Worm (Caenorhabditis elegans) whole organism, L2 larva: ENCODE results near the gene algn-1.
A peak's percentile ranks its signal among the peaks of the same experiment; 100 is the strongest.

Experiments used
- C34F6.9 ChIP-seq: fragments of 150-350 bp; optimal IDR thresholded peaks from 2 replicates; lab custom pipeline; 2014; ENCODE audit warnings: missing biosample characterization, missing genetic modification characterization
- R02D3.7 ChIP-seq: fragments of 150-350 bp; optimal IDR thresholded peaks from 2 replicates; lab custom pipeline; 2014; ENCODE audit warnings: missing biosample characterization, missing genetic modification characterization
- alr-1 ChIP-seq: fragments of 150-350 bp; optimal IDR thresholded peaks from 2 replicates; lab custom pipeline; 2014; ENCODE audit warnings: missing biosample characterization, missing genetic modification characterization
- aly-2 ChIP-seq: fragments of 150-350 bp; optimal IDR thresholded peaks from 2 replicates; lab custom pipeline; 2014; ENCODE audit warnings: missing biosample characterization, missing genetic modification characterization
- ama-1 ChIP-seq: fragments of 150-350 bp; optimal IDR thresholded peaks from 2 replicates; lab custom pipeline; 2018; ENCODE audit warnings: inconsistent platforms
- ceh-16 ChIP-seq: fragments of 150-350 bp; optimal IDR thresholded peaks from 2 replicates; lab custom pipeline; 2014; ENCODE audit warnings: missing biosample characterization, missing genetic modification characterization
- crh-2 ChIP-seq: sonication (generic microtip); optimal IDR thresholded peaks from 2 replicates; lab custom pipeline; 2017; ENCODE audit warnings: missing biosample characterization, missing genetic modification characterization
- dmd-4 ChIP-seq: sonication (generic microtip); optimal IDR thresholded peaks from 2 replicates; lab custom pipeline; 2017; ENCODE audit warnings: missing biosample characterization, missing genetic modification characterization
- egl-27 ChIP-seq: sonication (generic microtip); optimal IDR thresholded peaks from 3 replicates; lab custom pipeline; 2017; ENCODE audit warnings: missing biosample characterization, missing genetic modification reagents, missing genetic modification characterization
- elt-3 ChIP-seq: sonication (generic microtip); optimal IDR thresholded peaks from 2 replicates; lab custom pipeline; 2017; ENCODE audit warnings: missing biosample characterization, missing genetic modification characterization
- fos-1 ChIP-seq: fragments of 150-350 bp; optimal IDR thresholded peaks from 2 replicates; lab custom pipeline; 2014; ENCODE audit warnings: missing biosample characterization, missing genetic modification characterization
- gmeb-1 ChIP-seq: fragments of 150-350 bp; optimal IDR thresholded peaks from 2 replicates; lab custom pipeline; 2014; ENCODE audit warnings: missing biosample characterization, missing genetic modification characterization
- lin-13 ChIP-seq: fragments of 150-350 bp; optimal IDR thresholded peaks from 2 replicates; lab custom pipeline; 2014; ENCODE audit warnings: missing biosample characterization, missing genetic modification reagents, missing genetic modification characterization
- lin-39 ChIP-seq: fragments of 150-350 bp; optimal IDR thresholded peaks from 2 replicates; lab custom pipeline; 2014; ENCODE audit warnings: missing biosample characterization, missing genetic modification reagents, missing genetic modification characterization
- lsy-2 ChIP-seq, 2 experiments: fragments of 150-350 bp in 1 of 2; sonication (generic microtip) in 1 of 2; optimal IDR thresholded peaks; 2 replicates each; lab custom pipeline; 2014 to 2017; ENCODE audit warnings: missing biosample characterization in 2 of 2, missing genetic modification characterization in 2 of 2
- mbf-1 ChIP-seq: sonication (generic microtip); optimal IDR thresholded peaks from 2 replicates; lab custom pipeline; 2017; ENCODE audit warnings: missing biosample characterization, missing genetic modification characterization
- mdl-1 ChIP-seq, 2 experiments: fragments of 150-350 bp in 1 of 2; sonication (generic microtip) in 1 of 2; optimal IDR thresholded peaks; 2 replicates each; lab custom pipeline; 2017; ENCODE audit warnings: missing biosample characterization in 2 of 2, missing genetic modification characterization in 2 of 2
- nhr-237 ChIP-seq: fragments of 150-350 bp; optimal IDR thresholded peaks from 2 replicates; lab custom pipeline; 2014; ENCODE audit warnings: missing biosample characterization, missing genetic modification characterization
- nhr-25 ChIP-seq: fragments of 150-350 bp; sonication (generic microtip); optimal IDR thresholded peaks from 3 replicates; lab custom pipeline; 2014; ENCODE audit warnings: missing biosample characterization, missing genetic modification characterization
- nhr-77 ChIP-seq: fragments of 150-350 bp; optimal IDR thresholded peaks from 2 replicates; lab custom pipeline; 2014; ENCODE audit warnings: missing biosample characterization, missing genetic modification characterization
- sem-4 ChIP-seq: fragments of 150-350 bp; optimal IDR thresholded peaks from 2 replicates; lab custom pipeline; 2014; ENCODE audit warnings: missing biosample characterization, missing genetic modification reagents, missing genetic modification characterization
- sma-9 ChIP-seq, 2 experiments: fragments of 150-350 bp in 1 of 2; sonication (generic microtip) in 1 of 2; optimal IDR thresholded peaks; 2 replicates each; lab custom pipeline; 2014 to 2016; ENCODE audit warnings: missing genetic modification characterization in 2 of 2, mild to moderate bottlenecking in 1 of 2, missing biosample characterization in 1 of 2, missing compliant biosample characterization in 1 of 2, missing genetic modification reagents in 1 of 2, moderate library complexity in 1 of 2
- unc-39 ChIP-seq: fragments of 150-350 bp; optimal IDR thresholded peaks from 2 replicates; lab custom pipeline; 2014; ENCODE audit warnings: missing biosample characterization, missing genetic modification characterization
- unc-55 ChIP-seq: fragments of 150-350 bp; sonication (generic microtip); optimal IDR thresholded peaks from 3 replicates; lab custom pipeline; 2014; ENCODE audit warnings: missing biosample characterization, missing genetic modification reagents, missing genetic modification characterization
- unc-62 ChIP-seq: fragments of 150-350 bp; optimal IDR thresholded peaks from 2 replicates; lab custom pipeline; 2014; ENCODE audit warnings: missing biosample characterization, missing genetic modification reagents, missing genetic modification characterization
- ztf-1 ChIP-seq: fragments of 200-800 bp; sonication (Bioruptor generic); conservative IDR thresholded peaks from 2 replicates; pipeline ENCODE4 v1.3.6; 2022; ENCODE audit warnings: missing genetic modification characterization, missing compliant biosample characterization
- ztf-11 ChIP-seq: sonication (generic microtip); optimal IDR thresholded peaks from 2 replicates; lab custom pipeline; 2017; ENCODE audit warnings: missing biosample characterization, missing genetic modification characterization
- ztf-4 ChIP-seq: fragments of 150-350 bp; optimal IDR thresholded peaks from 2 replicates; lab custom pipeline; 2014; ENCODE audit warnings: missing biosample characterization, missing genetic modification characterization

Gene algn-1

ce11 chrIII:6492807-6493206 is 32.9 kb downstream of the algn-1 start, which contains the start of gene srb-11:
TSS of gene srb-11 (minus strand) at chrIII:6492907.
- TF ChIP-seq nhr-25 (tag; lab: Kevin White, UChicago) (no peak), unc-55 (no peak), aly-2 (tag; lab: Kevin White, UChicago) (no peak), elt-3 (tag; lab: Kevin White, UChicago) (no peak)

- TF ChIP-seq sma-9 (GFP tag; optimal IDR thresholded peaks at IDR 0.05; lab: Kevin White, UChicago) (peak; percentile 24), sma-9 (tag; optimal IDR thresholded peaks at IDR 0.05; lab: Kevin White, UChicago) (no peak), lsy-2 (tag; optimal IDR thresholded peaks at IDR 0.05; lab: Kevin White, UChicago) (no peak), fos-1 (tag; lab: Kevin White, UChicago) (peak; percentile 61), unc-62 (GFP tag; lab: Kevin White, UChicago) (no peak)
Measured at ce11 chrIII:6495191-6495723, 35.3 kb downstream of the algn-1 start, which contains the start of gene F23F12.13. TSS of gene F23F12.13 (plus strand) at chrIII:6495673.

ce11 chrIII:6498176-6498575 is 38.3 kb downstream of the algn-1 start, which contains the start of gene sdz-15:
TSS of gene sdz-15 (plus strand) at chrIII:6498476.
- TF ChIP-seq unc-39 (no peak), mbf-1 (tag; lab: Kevin White, UChicago) (no peak), gmeb-1 (tag; lab: Kevin White, UChicago) (no peak)

- TF ChIP-seq nhr-237 (tag; lab: Kevin White, UChicago) (no peak), elt-3 (tag; lab: Kevin White, UChicago) (no peak), ztf-4 (tag; lab: Kevin White, UChicago) (no peak), ama-1 (lab: Kevin White, UChicago) (no peak), R02D3.7 (no peak), crh-2 (tag; lab: Kevin White, UChicago) (no peak), sem-4 (no peak), egl-27 (tag; lab: Kevin White, UChicago) (no peak), sma-9 (GFP tag; optimal IDR thresholded peaks at IDR 0.05; lab: Kevin White, UChicago) (no peak), sma-9 (tag; optimal IDR thresholded peaks at IDR 0.05; lab: Kevin White, UChicago) (no peak), ztf-11 (no peak), ceh-16 (tag; lab: Kevin White, UChicago) (no peak), lin-13 (GFP tag; lab: Kevin White, UChicago) (no peak), alr-1 (no peak)
Measured at ce11 chrIII:6499102-6499501, 39.2 kb downstream of the algn-1 start.

DNA sequence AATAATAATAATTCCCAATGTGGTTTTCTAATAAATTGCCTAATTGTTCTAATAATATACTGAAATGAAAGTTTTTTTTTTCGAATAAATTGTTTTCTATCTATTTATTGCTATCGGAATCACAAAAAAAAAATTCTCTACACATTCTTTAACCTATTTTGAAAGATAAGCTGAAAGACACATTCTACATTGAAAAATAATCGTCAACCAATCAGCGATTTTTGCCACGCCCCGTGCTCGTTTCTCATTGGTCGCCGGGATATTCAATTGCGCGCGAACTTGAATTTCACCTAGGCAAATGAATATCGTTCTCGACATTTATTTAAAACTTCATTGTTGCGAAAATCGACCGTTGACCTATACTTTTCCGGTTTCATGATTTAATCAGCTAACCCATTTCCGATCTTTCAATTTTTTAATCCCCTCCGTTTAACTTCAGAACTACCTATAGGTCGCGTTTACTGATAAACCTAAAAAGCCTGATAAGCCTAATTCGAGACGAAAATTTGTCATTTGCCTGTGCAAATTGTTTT is 40.2 kb downstream of the algn-1 start, which contains the start of gene F23F12.3:
F23F12.3 (plus strand) TSS at position 483 of the 533 bp plus-strand sequence.
- TF ChIP-seq fos-1 (tag; lab: Kevin White, UChicago) = peak; percentile 22
- TF ChIP-seq ama-1 (lab: Kevin White, UChicago) = no peak

DNA sequence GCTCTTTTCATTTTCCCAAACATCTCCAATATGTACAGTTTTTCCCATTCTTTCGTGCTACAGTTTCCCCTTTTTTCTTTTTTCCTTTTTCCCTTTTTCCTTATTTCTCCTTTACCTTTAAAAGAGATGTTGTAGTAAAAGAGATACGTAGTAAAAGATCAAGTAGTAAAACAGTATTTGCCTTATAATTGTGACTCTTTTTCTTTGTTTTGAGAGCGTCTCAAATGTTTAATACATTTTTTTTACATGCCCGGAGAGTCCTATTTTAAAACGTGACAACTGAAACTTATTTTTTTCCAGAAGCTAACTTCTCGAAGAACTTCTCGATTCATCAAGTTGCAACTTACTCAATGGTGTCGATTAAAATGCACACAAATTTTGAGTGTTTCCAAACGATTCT is 47.9 kb downstream of the algn-1 start, which contains the start of gene F23F12.12:
F23F12.12 (plus strand) TSS at position 301 of the 400 bp plus-strand sequence.
- no peak for TF ChIP-seq gmeb-1 (tag; lab: Kevin White, UChicago)
- TF ChIP-seq nhr-77 (tag; lab: Kevin White, UChicago) = no peak
- no peak for TF ChIP-seq C34F6.9
- TF ChIP-seq crh-2 (tag; lab: Kevin White, UChicago) = no peak
- no peak for TF ChIP-seq ztf-1 (GFP tag; lab: Robert Waterston, UW)
- TF ChIP-seq alr-1 = no peak
- TF ChIP-seq ztf-11 = no peak
- no peak for TF ChIP-seq mdl-1 (tag; optimal IDR thresholded peaks at IDR 0.05; lab: Kevin White, UChicago)
- no peak for TF ChIP-seq dmd-4 (tag; lab: Kevin White, UChicago)
- no peak for TF ChIP-seq ama-1 (lab: Kevin White, UChicago)
- no peak for TF ChIP-seq unc-39
- TF ChIP-seq lin-39 (tag; lab: Kevin White, UChicago) = no peak

- TF ChIP-seq sma-9 (GFP tag; optimal IDR thresholded peaks at IDR 0.05; lab: Kevin White, UChicago) (peak; percentile 11), sma-9 (tag; optimal IDR thresholded peaks at IDR 0.05; lab: Kevin White, UChicago) (no peak), dmd-4 (tag; lab: Kevin White, UChicago) (no peak)
Measured at ce11 chrIII:6508327-6508726, 48.4 kb downstream of the algn-1 start.
